Fruit fly (Drosophila melanogaster): Measurements from ENCODE around the gene CG17477.

CG17477 gene

dm6 chr3R:17126838-17127237 lies at the start of gene CG17477, which contains the start of gene CG31269:
CG17477 (minus strand) TSS chr3R:17126938.
CG31269 (plus strand) TSS chr3R:17127126.
- no peak for TF ChIP-seq cic (GFP tag; optimal IDR thresholded peaks at IDR 0.05)
- no peak for TF ChIP-seq CG12768 (GFP tag; optimal IDR thresholded peaks at IDR 0.05)
- TF ChIP-seq Crg-1 (GFP tag; optimal IDR thresholded peaks at IDR 0.05), result no peak
- TF ChIP-seq CG14711 (tag; optimal IDR thresholded peaks at IDR 0.05), result no peak
- TF ChIP-seq ovo (GFP tag; optimal IDR thresholded peaks at IDR 0.05), result no peak
- TF ChIP-seq kay (GFP tag; ENCODE audit: borderline replicate concordance), result no peak
- TF ChIP-seq Clk (GFP tag; optimal IDR thresholded peaks at IDR 0.05), result no peak
- no peak for TF ChIP-seq CG7045 (GFP tag; optimal IDR thresholded peaks at IDR 0.05)
- no peak for TF ChIP-seq CG33017 (tag; optimal IDR thresholded peaks at IDR 0.05)
- TF ChIP-seq cnc (optimal IDR thresholded peaks at IDR 0.05), result no peak
- no peak for TF ChIP-seq Mnt (GFP tag; optimal IDR thresholded peaks at IDR 0.05)
- no peak for TF ChIP-seq Hr96 (GFP tag; optimal IDR thresholded peaks at IDR 0.05)
- no peak for TF ChIP-seq CG11617 (GFP tag; optimal IDR thresholded peaks at IDR 0.05)

- no peak for TF ChIP-seq Clk (GFP tag; optimal IDR thresholded peaks at IDR 0.05)
- peak; percentile 55 for TF ChIP-seq ovo (GFP tag; optimal IDR thresholded peaks at IDR 0.05)
- no peak for TF ChIP-seq cic (GFP tag; optimal IDR thresholded peaks at IDR 0.05)
- TF ChIP-seq Crg-1 (GFP tag; optimal IDR thresholded peaks at IDR 0.05), result peak; percentile 38
- TF ChIP-seq tj (GFP tag; optimal IDR thresholded peaks at IDR 0.05), result peak; percentile 37
- TF ChIP-seq cnc (optimal IDR thresholded peaks at IDR 0.05), result no peak
- peak; percentile 12 for TF ChIP-seq CG7045 (GFP tag; optimal IDR thresholded peaks at IDR 0.05)
- TF ChIP-seq CG14711 (tag; optimal IDR thresholded peaks at IDR 0.05), result peak; percentile 48
- TF ChIP-seq Mnt (GFP tag; optimal IDR thresholded peaks at IDR 0.05), result peak; percentile 80
- peak; percentile 46 for TF ChIP-seq CG11617 (GFP tag; optimal IDR thresholded peaks at IDR 0.05)
- TF ChIP-seq CG1620 (GFP tag; optimal IDR thresholded peaks at IDR 0.05), result peak; percentile 54
- peak; percentile 34 for TF ChIP-seq Hr96 (GFP tag; optimal IDR thresholded peaks at IDR 0.05)
- TF ChIP-seq CG33017 (tag; optimal IDR thresholded peaks at IDR 0.05), result peak; percentile 65
- TF ChIP-seq CG7101 (tag; optimal IDR thresholded peaks at IDR 0.05), result peak; percentile 64
- peak; percentile 41 for TF ChIP-seq CG5204 (GFP tag; optimal IDR thresholded peaks at IDR 0.05)
- TF ChIP-seq CG12768 (GFP tag; optimal IDR thresholded peaks at IDR 0.05), result no peak
- TF ChIP-seq bab1 (GFP tag; optimal IDR thresholded peaks at IDR 0.05), result peak; percentile 70
- TF ChIP-seq pad (GFP tag; optimal IDR thresholded peaks at IDR 0.05), result peak; percentile 31
- TF ChIP-seq toe (GFP tag; optimal IDR thresholded peaks at IDR 0.05), result peak; percentile 52
- no peak for TF ChIP-seq kay (GFP tag; ENCODE audit: borderline replicate concordance)
Observed at dm6 chr3R:17151376-17152026, 24.8 kb upstream of the CG17477 start, which contains the start of gene CG5292. CG5292 (plus strand) TSS chr3R:17151861.

dm6 chr3R:17150287-17150686 lies 23.5 kb upstream of the CG17477 start, which contains the start of gene Smug:
Smug (plus strand) TSS chr3R:17150587.
- TF ChIP-seq cnc (optimal IDR thresholded peaks at IDR 0.05), result no peak
- TF ChIP-seq CG11617 (GFP tag; optimal IDR thresholded peaks at IDR 0.05), result no peak
- TF ChIP-seq Crg-1 (GFP tag; optimal IDR thresholded peaks at IDR 0.05), result no peak
- TF ChIP-seq Clk (GFP tag; optimal IDR thresholded peaks at IDR 0.05), result no peak
- TF ChIP-seq CG14711 (tag; optimal IDR thresholded peaks at IDR 0.05), result no peak
- no peak for TF ChIP-seq CG12768 (GFP tag; optimal IDR thresholded peaks at IDR 0.05)
- no peak for TF ChIP-seq CG7101 (tag; optimal IDR thresholded peaks at IDR 0.05)
- TF ChIP-seq tj (GFP tag; optimal IDR thresholded peaks at IDR 0.05), result no peak
- TF ChIP-seq toe (GFP tag; optimal IDR thresholded peaks at IDR 0.05), result no peak
- no peak for TF ChIP-seq CG1620 (GFP tag; optimal IDR thresholded peaks at IDR 0.05)
- no peak for TF ChIP-seq kay (GFP tag; ENCODE audit: borderline replicate concordance)
- no peak for TF ChIP-seq cic (GFP tag; optimal IDR thresholded peaks at IDR 0.05)
- TF ChIP-seq Hr96 (GFP tag; optimal IDR thresholded peaks at IDR 0.05), result no peak
- TF ChIP-seq pad (GFP tag; optimal IDR thresholded peaks at IDR 0.05), result no peak
- TF ChIP-seq CG5204 (GFP tag; optimal IDR thresholded peaks at IDR 0.05), result no peak
- no peak for TF ChIP-seq bab1 (GFP tag; optimal IDR thresholded peaks at IDR 0.05)
- TF ChIP-seq CG7045 (GFP tag; optimal IDR thresholded peaks at IDR 0.05), result no peak
- TF ChIP-seq ovo (GFP tag; optimal IDR thresholded peaks at IDR 0.05), result no peak
- TF ChIP-seq Mnt (GFP tag; optimal IDR thresholded peaks at IDR 0.05), result no peak

- TF ChIP-seq cic (GFP tag; optimal IDR thresholded peaks at IDR 0.05) (no peak), cnc (optimal IDR thresholded peaks at IDR 0.05) (no peak), CG7045 (GFP tag; optimal IDR thresholded peaks at IDR 0.05) (no peak), CG7101 (tag; optimal IDR thresholded peaks at IDR 0.05) (no peak), Mnt (GFP tag; optimal IDR thresholded peaks at IDR 0.05) (peak; percentile 24), bab1 (GFP tag; optimal IDR thresholded peaks at IDR 0.05) (peak; percentile 75), CG12768 (GFP tag; optimal IDR thresholded peaks at IDR 0.05) (no peak), kay (GFP tag; ENCODE audit: borderline replicate concordance) (peak; percentile 17), CG14711 (tag; optimal IDR thresholded peaks at IDR 0.05) (peak; percentile 89), tj (GFP tag; optimal IDR thresholded peaks at IDR 0.05) (peak; percentile 89), CG11617 (GFP tag; optimal IDR thresholded peaks at IDR 0.05) (no peak), Hr96 (GFP tag; optimal IDR thresholded peaks at IDR 0.05) (peak; percentile 46), CG5204 (GFP tag; optimal IDR thresholded peaks at IDR 0.05) (peak; percentile 56), CG1620 (GFP tag; optimal IDR thresholded peaks at IDR 0.05) (peak; percentile 62), pad (GFP tag; optimal IDR thresholded peaks at IDR 0.05) (peak; percentile 25), Clk (GFP tag; optimal IDR thresholded peaks at IDR 0.05) (no peak), toe (GFP tag; optimal IDR thresholded peaks at IDR 0.05) (peak; percentile 54), CG33017 (tag; optimal IDR thresholded peaks at IDR 0.05) (no peak), ovo (GFP tag; optimal IDR thresholded peaks at IDR 0.05) (no peak), Crg-1 (GFP tag; optimal IDR thresholded peaks at IDR 0.05) (no peak)
Observed at dm6 chr3R:17149080-17149746, 22.5 kb upstream of the CG17477 start, which contains the start of the genes m-cup and Det. m-cup (minus strand) TSS chr3R:17149412. Det (plus strand) TSS chr3R:17149667.

Data from whole organism, adult.